Worm (Caenorhabditis elegans) whole organism, early embryonic: ENCODE results near the gene zipt-17.

ENCODE experiments used
- ama-1 ChIP-seq: fragments of 150-350 bp; optimal IDR thresholded peaks from 2 replicates; lab custom pipeline; 2014
- ceh-13 ChIP-seq: fragments of 200-800 bp; sonication (Bioruptor generic); optimal IDR thresholded peaks from 2 replicates; lab custom pipeline; 2018; ENCODE audit warnings: mild to moderate bottlenecking, missing genetic modification characterization, missing compliant biosample characterization

DNA sequence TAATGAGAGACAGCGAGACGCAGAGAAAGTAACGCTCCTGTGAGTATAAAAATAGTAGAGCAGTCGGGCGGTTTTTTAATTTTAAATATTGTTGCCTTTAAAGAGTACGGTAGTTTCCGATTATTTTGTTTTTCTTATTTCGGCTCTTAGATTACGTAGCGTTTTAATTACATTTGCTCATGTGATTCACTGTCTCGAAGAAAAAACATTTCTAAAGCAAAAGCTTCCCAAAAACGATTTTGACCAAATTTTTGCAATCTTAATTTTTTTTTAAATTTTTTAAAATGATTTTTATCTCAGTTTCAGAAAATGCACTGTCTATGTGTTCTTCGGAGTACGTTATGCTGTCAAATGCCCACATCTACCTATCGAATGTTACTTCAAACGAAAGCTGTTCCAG lies 8.9 kb upstream of the zipt-17 start, which contains the start of gene haf-1:
- TF ChIP-seq ama-1 (lab: Kevin White, UChicago), result no peak
- no peak for TF ChIP-seq ceh-13 (GFP tag; lab: Kevin White, UChicago)
